Fruit fly (Drosophila melanogaster) whole organism, larva: ENCODE results near the gene RpS15Aa.

Experiments used
- noc ChIP-seq: fragments of 200-800 bp; sonication (Bioruptor generic); optimal IDR thresholded peaks from 3 replicates; lab custom pipeline; 2019; ENCODE audit warnings: missing biosample characterization, mild to moderate bottlenecking, missing genetic modification characterization, moderate library complexity

The RpS15Aa gene

dm6 chrX:13319376-13319883 is 18.1 kb downstream of the RpS15Aa start:
- TF ChIP-seq noc (tag; lab: Kevin White, UChicago), result peak; percentile 72

- TF ChIP-seq noc (tag; lab: Kevin White, UChicago), result no peak
These were observed 22.1 kb downstream of the RpS15Aa start for dm6 chrX:13315463-13315817.

dm6 chrX:13314789-13315462 is 22.6 kb downstream of the RpS15Aa start:
- TF ChIP-seq noc (tag; lab: Kevin White, UChicago), result no peak

dm6 chrX:13314323-13314722 is 23.2 kb downstream of the RpS15Aa start:
- TF ChIP-seq noc (tag; lab: Kevin White, UChicago), result no peak

dm6 chrX:13313133-13313532 is 24.4 kb downstream of the RpS15Aa start:
- no peak for TF ChIP-seq noc (tag; lab: Kevin White, UChicago)

dm6 chrX:13312200-13312599 is 25.3 kb downstream of the RpS15Aa start:
- no peak for TF ChIP-seq noc (tag; lab: Kevin White, UChicago)

- TF ChIP-seq noc (tag; lab: Kevin White, UChicago), result no peak
These were observed 26.7 kb downstream of the RpS15Aa start for dm6 chrX:13310764-13311163.

- peak; percentile 14 for TF ChIP-seq noc (tag; lab: Kevin White, UChicago)
These were observed 30.3 kb downstream of the RpS15Aa start for dm6 chrX:13307189-13307588.

dm6 chrX:13305323-13305722 is 32.2 kb downstream of the RpS15Aa start:
- no peak for TF ChIP-seq noc (tag; lab: Kevin White, UChicago)

- TF ChIP-seq noc (tag; lab: Kevin White, UChicago), result no peak
These were observed 33.6 kb downstream of the RpS15Aa start for dm6 chrX:13303656-13304647.

- TF ChIP-seq noc (tag; lab: Kevin White, UChicago), result no peak
These were observed 34.1 kb downstream of the RpS15Aa start, which contains the start of gene IP3K2 for dm6 chrX:13303527-13303655. IP3K2 (plus strand) TSS chrX:13303633.

- no peak for TF ChIP-seq noc (tag; lab: Kevin White, UChicago)
These were observed 34.6 kb downstream of the RpS15Aa start for dm6 chrX:13302615-13303526.

dm6 chrX:13302315-13302614 is 35.2 kb downstream of the RpS15Aa start, which contains the start of gene CG1764:
CG1764 (minus strand) TSS chrX:13302415.
- no peak for TF ChIP-seq noc (tag; lab: Kevin White, UChicago)

dm6 chrX:13300835-13301502 is 36.5 kb downstream of the RpS15Aa start:
- TF ChIP-seq noc (tag; lab: Kevin White, UChicago), result no peak
